Fruit fly (Drosophila melanogaster): ENCODE data around the gene Obp69a.

The Obp69a gene

DNA sequence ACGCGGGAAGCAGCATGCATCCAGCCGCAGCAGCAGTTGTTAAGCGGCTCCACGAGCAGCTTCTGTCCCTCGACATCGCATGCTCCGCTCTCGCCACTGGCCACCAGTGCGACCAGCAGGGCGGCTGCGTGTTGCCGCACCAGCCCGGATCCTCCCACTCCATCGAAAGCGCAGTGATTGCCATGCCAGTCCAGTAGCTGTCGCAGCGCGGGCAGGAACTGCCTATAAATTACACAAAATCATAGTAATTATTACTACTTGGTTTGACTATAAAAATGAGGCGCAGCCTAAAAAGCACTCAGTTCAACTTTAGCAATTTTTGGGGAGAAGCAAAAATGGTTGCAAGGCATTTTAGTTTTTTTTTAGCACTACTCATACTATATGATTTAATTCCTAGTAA is at the start of gene Obp69a:
Gene Obp69a (plus strand): TSS at position 301 of the 400 bp plus-strand sequence.
- TF ChIP-seq NFAT (GFP tag; IDR thresholded peaks at IDR 0.05): 0 out of 2 replicates have a peak, but pooled peaks have one; percentile 2
- no peak for TF ChIP-seq jing (GFP tag; optimal IDR thresholded peaks at IDR 0.05)

DNA sequence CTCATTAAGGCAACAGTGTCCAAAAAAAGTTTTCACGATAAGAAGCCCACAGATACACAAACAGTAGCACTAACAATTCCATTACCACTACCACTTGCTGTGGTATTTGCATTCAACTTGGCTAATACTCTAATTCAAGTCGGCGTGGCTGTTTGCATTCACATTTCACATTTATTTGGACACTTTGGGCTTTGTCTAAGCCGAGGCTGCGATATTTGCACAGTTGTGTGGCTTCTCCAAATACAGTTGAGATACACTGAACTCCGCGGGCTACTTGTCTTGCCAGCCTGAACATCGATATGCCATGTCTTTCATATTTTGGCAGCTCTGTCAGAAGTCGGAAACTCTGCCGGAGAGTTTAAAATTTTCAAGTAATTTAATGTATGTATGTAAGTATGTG is 45.7 kb upstream of the Obp69a start:
- TF ChIP-seq eyg (GFP tag; optimal IDR thresholded peaks at IDR 0.05) (peak; percentile 27), CG9932 (GFP tag; IDR thresholded peaks at IDR 0.05) (0 out of 2 replicates have a peak, but pooled peaks have one; percentile 5), dpn (GFP tag; optimal IDR thresholded peaks at IDR 0.05) (peak in 1 of 2 experiments; percentile 36), CG12769 (tag; optimal IDR thresholded peaks at IDR 0.05) (peak; percentile 60), her (GFP tag; optimal IDR thresholded peaks at IDR 0.05) (peak; percentile 33), CG8388 (GFP tag; optimal IDR thresholded peaks at IDR 0.05) (peak; percentile 39), Side (GFP tag; optimal IDR thresholded peaks at IDR 0.05) (peak; percentile 42), CG18619 (GFP tag; optimal IDR thresholded peaks at IDR 0.05) (peak; percentile 9), da (GFP tag; optimal IDR thresholded peaks at IDR 0.05) (peak; percentile 18), CG17568 (GFP tag; optimal IDR thresholded peaks at IDR 0.05) (no peak), Vsx1 (GFP tag; optimal IDR thresholded peaks at IDR 0.05) (peak; percentile 2), CG1647 (GFP tag; optimal IDR thresholded peaks at IDR 0.05) (peak; percentile 16), fd3F (GFP tag; optimal IDR thresholded peaks at IDR 0.05) (peak; percentile 2), CoRest (tag; optimal IDR thresholded peaks at IDR 0.05) (peak; percentile 20), caup (GFP tag; optimal IDR thresholded peaks at IDR 0.05; ENCODE audit: severe bottlenecking) (peak; percentile 73), CG6813 (GFP tag; optimal IDR thresholded peaks at IDR 0.05) (peak; percentile 52), lab (GFP tag; optimal IDR thresholded peaks at IDR 0.05) (peak; percentile 76), CG2120 (GFP tag; optimal IDR thresholded peaks at IDR 0.05) (peak; percentile 67), CG10209 (GFP tag; optimal IDR thresholded peaks at IDR 0.05) (peak; percentile 52), Med (GFP tag) (peak; percentile 90), CG12071 (GFP tag; optimal IDR thresholded peaks at IDR 0.05) (peak; percentile 53), BtbVII (GFP tag; optimal IDR thresholded peaks at IDR 0.05) (no peak), Bteb2 (GFP tag; optimal IDR thresholded peaks at IDR 0.05) (peak; percentile 54), Dek (tag; optimal IDR thresholded peaks at IDR 0.05) (no peak), dmrt99B (tag; optimal IDR thresholded peaks at IDR 0.05) (peak; percentile 28), D (optimal IDR thresholded peaks at IDR 0.05) (no peak), D (GFP tag; optimal IDR thresholded peaks at IDR 0.05) (no peak), Pdp1 (GFP tag; optimal IDR thresholded peaks at IDR 0.05) (peak in 1 of 2 experiments; percentile 21), CG4707 (GFP tag; optimal IDR thresholded peaks at IDR 0.05) (peak; percentile 27), C15 (GFP tag; IDR thresholded peaks at IDR 0.05) (no peak), tup (GFP tag; optimal IDR thresholded peaks at IDR 0.05) (peak; percentile 14), Rfx (GFP tag; IDR thresholded peaks at IDR 0.05) (peak; percentile 6; the same call in 1 of the 2 replicates), PHDP (tag; optimal IDR thresholded peaks at IDR 0.05) (peak; percentile 48), Xbp1 (GFP tag; optimal IDR thresholded peaks at IDR 0.05) (peak; percentile 4), CrebB (tag; optimal IDR thresholded peaks at IDR 0.05) (peak; percentile 26), Bdp1 (GFP tag; optimal IDR thresholded peaks at IDR 0.05) (peak; percentile 32), CHES-1-like (GFP tag; optimal IDR thresholded peaks at IDR 0.05) (peak; percentile 26), pzg (GFP tag; optimal IDR thresholded peaks at IDR 0.05) (no peak), CG18011 (GFP tag; optimal IDR thresholded peaks at IDR 0.05) (peak; percentile 53), CG6765 (GFP tag; optimal IDR thresholded peaks at IDR 0.05) (peak; percentile 21), org-1 (GFP tag; optimal IDR thresholded peaks at IDR 0.05) (peak; percentile 53), Lim3 (GFP tag; IDR thresholded peaks at IDR 0.05) (no peak), Hand (GFP tag; optimal IDR thresholded peaks at IDR 0.05) (no peak), Hr51 (GFP tag; optimal IDR thresholded peaks at IDR 0.05) (peak in 1 of 2 experiments; percentile 10), CG1603 (tag; optimal IDR thresholded peaks at IDR 0.05) (peak; percentile 44)
